Fruit fly (Drosophila melanogaster) whole organism, embryonic: ENCODE results near the gene synr.
A peak's percentile ranks its signal among the peaks of the same experiment; 100 is the strongest.

ENCODE experiments used
- CG10267 ChIP-seq: fragments of 200-800 bp; sonication (Bioruptor generic); optimal IDR thresholded peaks from 2 replicates; lab custom pipeline; 2018; ENCODE audit warnings: missing biosample characterization, mild to moderate bottlenecking, missing genetic modification characterization, moderate library complexity
- CG13624 ChIP-seq: fragments of 200-800 bp; sonication (Bioruptor generic); optimal IDR thresholded peaks from 2 replicates; lab custom pipeline; 2016; ENCODE audit warnings: missing biosample characterization, missing genetic modification characterization
- CG14014 ChIP-seq: fragments of 200-800 bp; sonication (Bioruptor generic); IDR thresholded peaks from 2 replicates; pipeline ENCODE4 v1.3.6; 2022; ENCODE audit warnings: missing biosample characterization, missing genetic modification characterization
- CG14710 ChIP-seq: fragments of 200-800 bp; sonication (Bioruptor generic); optimal IDR thresholded peaks from 3 replicates; lab custom pipeline; 2019; ENCODE audit warnings: missing biosample characterization, mild to moderate bottlenecking, missing genetic modification characterization, moderate library complexity
- CG15073 ChIP-seq: fragments of 200-800 bp; sonication (Bioruptor generic); optimal IDR thresholded peaks from 2 replicates; lab custom pipeline; 2016; ENCODE audit warnings: missing biosample characterization, missing genetic modification characterization
- CG15479 ChIP-seq: fragments of 200-800 bp; sonication (Bioruptor generic); optimal IDR thresholded peaks from 3 replicates; lab custom pipeline; 2019; ENCODE audit warnings: missing biosample characterization, mild to moderate bottlenecking, missing genetic modification characterization, moderate library complexity
- CG1603 ChIP-seq: fragments of 200-800 bp; sonication (Bioruptor generic); optimal IDR thresholded peaks from 2 replicates; lab custom pipeline; 2019; ENCODE audit warnings: missing biosample characterization, mild to moderate bottlenecking, missing genetic modification characterization, moderate library complexity
- CG16815 ChIP-seq: fragments of 200-800 bp; sonication (Bioruptor generic); optimal IDR thresholded peaks from 3 replicates; lab custom pipeline; 2017; ENCODE audit warnings: missing biosample characterization, mild to moderate bottlenecking, missing genetic modification characterization
- CG17186 ChIP-seq: fragments of 200-800 bp; sonication (Bioruptor generic); optimal IDR thresholded peaks from 3 replicates; lab custom pipeline; 2017; ENCODE audit warnings: missing biosample characterization, missing genetic modification reagents, missing genetic modification characterization
- CG17328 ChIP-seq: fragments of 200-800 bp; sonication (Bioruptor generic); IDR thresholded peaks from 2 replicates; pipeline ENCODE4 v1.3.6; 2022; ENCODE audit warnings: missing biosample characterization, missing genetic modification characterization
- CG17385 ChIP-seq: fragments of 200-800 bp; sonication (Bioruptor generic); optimal IDR thresholded peaks from 3 replicates; lab custom pipeline; 2018; ENCODE audit warnings: missing biosample characterization, mild to moderate bottlenecking, missing genetic modification characterization
- CG2712 ChIP-seq: fragments of 200-800 bp; optimal IDR thresholded peaks from 3 replicates; lab custom pipeline; 2019; ENCODE audit warnings: missing biosample characterization, mild to moderate bottlenecking, missing genetic modification characterization, moderate library complexity
- CG31441 ChIP-seq: fragments of 200-800 bp; sonication (Bioruptor generic); IDR thresholded peaks from 2 replicates; pipeline ENCODE4 v1.3.6; 2022; ENCODE audit warnings: missing biosample characterization, missing genetic modification characterization
- CG33213 ChIP-seq: fragments of 200-800 bp; sonication (Bioruptor generic); optimal IDR thresholded peaks from 3 replicates; lab custom pipeline; 2016; ENCODE audit warnings: missing biosample characterization, missing genetic modification characterization
- CG3726 ChIP-seq: fragments of 200-800 bp; sonication (Bioruptor generic); IDR thresholded peaks from 3 replicates; pipeline ENCODE4, ENCODE4 v1.3.6; 2022; ENCODE audit warnings: missing biosample characterization, missing genetic modification characterization
- CG6689 ChIP-seq: fragments of 200-800 bp; sonication (Bioruptor generic); IDR thresholded peaks from 2 replicates; pipeline ENCODE4 v1.3.6; 2022; ENCODE audit warnings: missing biosample characterization, missing genetic modification characterization
- CG7745 ChIP-seq: fragments of 200-800 bp; sonication (Bioruptor generic); optimal IDR thresholded peaks from 2 replicates; lab custom pipeline; 2018; ENCODE audit warnings: missing biosample characterization, mild to moderate bottlenecking, missing genetic modification characterization, moderate library complexity
- CG9437 ChIP-seq: fragments of 200-800 bp; sonication (Bioruptor generic); optimal IDR thresholded peaks from 2 replicates; lab custom pipeline; 2018; ENCODE audit warnings: missing biosample characterization, mild to moderate bottlenecking, missing genetic modification characterization
- CG9797 ChIP-seq: fragments of 200-800 bp; sonication (Bioruptor generic); optimal IDR thresholded peaks from 3 replicates; lab custom pipeline; 2018; ENCODE audit warnings: missing biosample characterization, mild to moderate bottlenecking, missing genetic modification characterization
- Dad ChIP-seq: fragments of 200-800 bp; sonication (Bioruptor generic); optimal IDR thresholded peaks from 3 replicates; lab custom pipeline; 2016; ENCODE audit warnings: missing biosample characterization, missing genetic modification characterization
- Dfd ChIP-seq, 2 experiments: fragments of >200 bp; optimal IDR thresholded peaks; 2 replicates each; lab custom pipeline; 2017; ENCODE audit warnings: missing biosample characterization in 2 of 2, missing genetic modification characterization in 2 of 2
- Doc3 ChIP-seq: fragments of 200-800 bp; sonication (Bioruptor generic); IDR thresholded peaks from 3 replicates; pipeline ENCODE4 v1.3.6; 2022; ENCODE audit warnings: missing biosample characterization, missing genetic modification characterization; ENCODE audit not compliant: partially characterized antibody
- E2f2 ChIP-seq: fragments of 200-800 bp; sonication (Bioruptor generic); IDR thresholded peaks from 2 replicates; pipeline ENCODE4 v1.3.6; 2022; ENCODE audit warnings: missing biosample characterization, missing genetic modification characterization
- Eip74EF ChIP-seq, 2 experiments: fragments of 200-800 bp in 1 of 2; fragments of >200 bp in 1 of 2; sonication (Bioruptor generic) in 1 of 2; optimal IDR thresholded peaks; 2 replicates each; lab custom pipeline; 2017 to 2019; ENCODE audit warnings: missing biosample characterization in 2 of 2, missing genetic modification characterization in 2 of 2, mild to moderate bottlenecking in 1 of 2, moderate library complexity in 1 of 2
- Ets65A ChIP-seq: fragments of 200-800 bp; sonication (Bioruptor generic); peaks from one replicate; lab custom pipeline; 2016; ENCODE audit warnings: missing biosample characterization, missing genetic modification characterization
- Hr39 ChIP-seq: fragments of >200 bp; optimal IDR thresholded peaks from 2 replicates; lab custom pipeline; 2017
- Myb ChIP-seq: fragments of 200-800 bp; sonication (Bioruptor generic); optimal IDR thresholded peaks from 2 replicates; lab custom pipeline; 2016; ENCODE audit warnings: missing biosample characterization, missing genetic modification characterization
- NFAT ChIP-seq: fragments of 200-800 bp; sonication (Bioruptor generic); IDR thresholded peaks from 2 replicates; pipeline ENCODE4 v1.3.6; 2022; ENCODE audit warnings: missing biosample characterization, missing genetic modification characterization
- Nf-YC ChIP-seq: fragments of 200-800 bp; optimal IDR thresholded peaks from 3 replicates; lab custom pipeline; 2019; ENCODE audit warnings: missing biosample characterization, mild to moderate bottlenecking, missing genetic modification characterization, moderate library complexity
- PHDP ChIP-seq: fragments of 200-800 bp; sonication (Bioruptor generic); optimal IDR thresholded peaks from 3 replicates; lab custom pipeline; 2018; ENCODE audit warnings: missing biosample characterization, mild to moderate bottlenecking, missing genetic modification characterization, moderate library complexity
- Pdp1 ChIP-seq, 2 experiments: fragments of 200-800 bp; sonication (Bioruptor generic); optimal IDR thresholded peaks; 3 replicates each; lab custom pipeline; 2016; ENCODE audit warnings: missing biosample characterization in 2 of 2, missing genetic modification characterization in 2 of 2, mild to moderate bottlenecking in 1 of 2, moderate library complexity in 1 of 2
- Rfx ChIP-seq: fragments of 200-800 bp; sonication (Bioruptor generic); IDR thresholded peaks from 2 replicates; pipeline ENCODE4 v1.3.6; 2022; ENCODE audit warnings: missing biosample characterization, missing genetic modification characterization
- Rx ChIP-seq: fragments of 200-800 bp; sonication (Bioruptor generic); IDR thresholded peaks from 2 replicates; pipeline ENCODE4 v1.3.6; 2022; ENCODE audit warnings: missing biosample characterization, missing genetic modification characterization
- bcd ChIP-seq: fragments of 200-800 bp; sonication (Bioruptor generic); optimal IDR thresholded peaks from 2 replicates; lab custom pipeline; 2017; ENCODE audit warnings: missing biosample characterization, mild to moderate bottlenecking, missing genetic modification characterization
- chm ChIP-seq: fragments of 200-800 bp; sonication (Bioruptor generic); IDR thresholded peaks from 2 replicates; pipeline ENCODE4 v1.3.6; 2022; ENCODE audit warnings: missing biosample characterization, missing genetic modification characterization
- dan ChIP-seq: fragments of 200-800 bp; sonication (Bioruptor generic); IDR thresholded peaks from 2 replicates; pipeline ENCODE4 v1.3.6; 2022; ENCODE audit warnings: missing biosample characterization, missing genetic modification characterization
- fu2 ChIP-seq: fragments of 200-800 bp; sonication (Bioruptor generic); optimal IDR thresholded peaks from 2 replicates; lab custom pipeline; 2016; ENCODE audit warnings: missing biosample characterization, missing genetic modification characterization
- lbe ChIP-seq: fragments of 200-800 bp; sonication (Bioruptor generic); optimal IDR thresholded peaks from 2 replicates; lab custom pipeline; 2016; ENCODE audit warnings: missing biosample characterization, mild to moderate bottlenecking, missing genetic modification characterization
- pan ChIP-seq, 4 experiments: fragments of >200 bp in 3 of 4; fragments of 200-800 bp in 1 of 4; sonication (Bioruptor generic) in 1 of 4; optimal IDR thresholded peaks in 3 of 4; IDR thresholded peaks in 1 of 4; 2 replicates each; pipeline versions ENCODE4 v1.3.6 to Lab custom; 2017 to 2022; ENCODE audit warnings: missing biosample characterization in 2 of 4, missing genetic modification characterization in 2 of 4, mixed read lengths in 1 of 4
- phol ChIP-seq: fragments of 200-800 bp; sonication (Bioruptor generic); optimal IDR thresholded peaks from 3 replicates; lab custom pipeline; 2018; ENCODE audit warnings: missing biosample characterization, mild to moderate bottlenecking, missing genetic modification characterization, moderate library complexity
- pum ChIP-seq: fragments of 200-800 bp; sonication (Bioruptor generic); optimal IDR thresholded peaks from 2 replicates; lab custom pipeline; 2016; ENCODE audit warnings: missing biosample characterization, missing genetic modification characterization
- ranshi ChIP-seq: fragments of 200-800 bp; sonication (Bioruptor generic); IDR thresholded peaks from 2 replicates; pipeline ENCODE4 v1.3.6; 2022; ENCODE audit warnings: missing biosample characterization, missing genetic modification characterization
- row ChIP-seq: fragments of 200-800 bp; sonication (Bioruptor generic); IDR thresholded peaks from 3 replicates; pipeline ENCODE4 v1.3.6; 2022; ENCODE audit warnings: missing biosample characterization, missing genetic modification characterization
- salm ChIP-seq: fragments of 200-800 bp; sonication (Bioruptor generic); optimal IDR thresholded peaks from 2 replicates; lab custom pipeline; 2018; ENCODE audit warnings: missing biosample characterization, mild to moderate bottlenecking, missing genetic modification characterization
- sens ChIP-seq: fragments of 200-800 bp; sonication (Bioruptor generic); peaks from one replicate; lab custom pipeline; 2016; ENCODE audit warnings: missing biosample characterization, missing genetic modification characterization
- stwl ChIP-seq: fragments of 200-800 bp; sonication (Bioruptor generic); optimal IDR thresholded peaks from 3 replicates; lab custom pipeline; 2018; ENCODE audit warnings: missing biosample characterization, mild to moderate bottlenecking, missing genetic modification characterization, moderate library complexity
- trem ChIP-seq: fragments of 200-800 bp; optimal IDR thresholded peaks from 3 replicates; lab custom pipeline; 2019; ENCODE audit warnings: missing biosample characterization, mild to moderate bottlenecking, missing genetic modification characterization, moderate library complexity
- unc-4 ChIP-seq: fragments of 200-800 bp; sonication (Bioruptor generic); IDR thresholded peaks from 2 replicates; pipeline ENCODE4 v1.3.6; 2022; ENCODE audit warnings: missing biosample characterization, missing genetic modification characterization; ENCODE audit not compliant: partially characterized antibody
- vvl ChIP-seq: fragments of 200-800 bp; sonication (Bioruptor generic); IDR thresholded peaks from 2 replicates; pipeline ENCODE4 v1.3.6; 2022; ENCODE audit warnings: missing biosample characterization, missing genetic modification characterization

The synr gene

DNA sequence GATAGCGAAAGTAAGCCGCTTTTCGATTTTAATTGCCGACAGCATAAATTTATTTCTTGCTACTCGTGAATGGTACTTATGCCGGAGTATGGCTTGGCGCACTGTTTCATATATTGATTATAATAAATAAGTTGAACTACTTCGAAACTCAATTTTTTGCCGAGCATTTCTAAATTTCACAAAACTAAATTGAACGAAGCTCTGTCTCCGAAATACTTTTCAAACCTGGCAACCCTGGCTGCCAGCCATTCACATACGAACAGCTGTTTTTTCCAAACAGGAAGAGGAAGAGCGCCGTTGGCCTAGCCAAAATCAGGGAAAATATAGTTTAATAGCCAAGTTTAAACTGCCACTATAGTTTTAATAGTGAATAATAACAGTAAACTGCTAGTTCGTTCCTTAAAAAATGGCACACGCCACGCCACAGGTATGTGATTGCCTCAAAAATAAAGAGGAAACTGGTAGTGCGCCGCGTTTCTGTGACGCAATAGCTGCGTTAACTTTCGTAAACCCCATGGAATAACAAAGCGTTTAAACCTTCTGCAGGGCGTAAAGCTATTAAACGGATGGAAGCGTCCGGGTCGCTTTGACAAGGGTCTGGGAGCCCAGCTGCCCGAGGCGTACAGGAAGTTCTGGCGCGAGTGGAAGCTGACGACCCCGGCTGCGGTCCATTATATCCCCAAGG lies 31.3 kb downstream of the synr start, which contains the start of gene mRpL28 (continued):
- TF ChIP-seq row (GFP tag; lab: Robert Waterston, UW) (peak; percentile 74), unc-4 (GFP tag; lab: Robert Waterston, UW) (peak; percentile 54), salm (no peak), PHDP (tag; lab: Kevin White, UChicago) (peak; percentile 18), CG33213 (GFP tag; lab: Kevin White, UChicago) (no peak), CG9797 (peak; percentile 21), CG6689 (GFP tag; lab: Robert Waterston, UW) (0 out of 2 replicates have a peak, but pooled peaks have one; percentile 4), Doc3 (GFP tag; lab: Robert Waterston, UW) (peak; percentile 21; the same call in 1 of the 3 replicates), stwl (peak; percentile 92), CG14710 (tag; lab: Kevin White, UChicago) (peak; percentile 31), chm (peak; percentile 20; the same call in 1 of the 2 replicates), CG15479 (GFP tag; lab: Kevin White, UChicago) (peak; percentile 7), CG9437 (GFP tag; lab: Kevin White, UChicago) (peak; percentile 28), CG17385 (peak; percentile 98), Pdp1 (GFP tag; optimal IDR thresholded peaks at IDR 0.05; lab: Kevin White, UChicago) (peak in 1 of 2 experiments; percentile 97), CG1603 (tag; lab: Kevin White, UChicago) (peak; percentile 42), CG10267 (peak; percentile 29), trem (tag; lab: Kevin White, UChicago) (peak; percentile 49), Rx (GFP tag; lab: Robert Waterston, UW) (no peak), Eip74EF (GFP tag; optimal IDR thresholded peaks at IDR 0.05; lab: Kevin White, UChicago) (peak in 1 of 2 experiments; percentile 38), sens (GFP tag; lab: Kevin White, UChicago) (peak; percentile 87), CG13624 (GFP tag; lab: Kevin White, UChicago) (peak; percentile 59), Dad (GFP tag; lab: Kevin White, UChicago) (no peak), CG2712 (tag; lab: Kevin White, UChicago) (peak; percentile 41), E2f2 (GFP tag; lab: Robert Waterston, UW) (0 out of 2 replicates have a peak, but pooled peaks have one; percentile 7), Nf-YC (peak; percentile 40), CG3726 (GFP tag; lab: Robert Waterston, UW) (no peak), Ets65A (GFP tag; lab: Kevin White, UChicago) (peak; percentile 14), lbe (peak; percentile 35)

DNA sequence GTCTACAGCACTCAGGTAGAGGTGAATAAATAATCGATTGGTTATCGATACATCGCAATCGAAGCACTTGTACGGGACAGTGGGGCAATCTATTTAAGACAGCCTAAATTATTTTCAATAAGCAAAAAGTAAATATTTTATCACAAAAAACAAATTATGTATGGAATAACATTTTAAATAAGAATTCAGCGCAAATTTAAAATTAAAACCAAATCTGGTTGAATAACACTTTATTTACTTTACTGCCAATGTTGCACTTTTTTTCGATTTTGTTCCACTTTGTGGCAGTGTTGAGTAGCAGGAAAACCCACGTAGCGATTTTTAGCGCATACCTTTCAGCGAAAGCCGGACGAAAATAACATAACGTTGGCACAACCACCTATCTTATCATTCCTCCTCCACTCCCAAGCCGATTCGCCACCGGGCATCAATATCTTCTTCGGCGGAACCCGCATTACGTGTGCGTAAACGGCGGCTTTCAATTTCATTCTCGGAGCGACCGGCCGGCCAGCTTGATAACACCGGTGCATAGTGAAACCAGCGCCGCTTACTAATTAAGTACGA lies 34.5 kb downstream of the synr start, which contains the start of the genes Gmd and CG3792:
TSS of gene Gmd (minus strand) at position 36 of the 564 bp plus-strand sequence.
TSS of gene CG3792 (plus strand) at position 325 of the 564 bp plus-strand sequence.
- TF ChIP-seq dan (GFP tag; lab: Robert Waterston, UW) (peak; percentile 85), vvl (GFP tag; lab: Robert Waterston, UW) (peak; percentile 98), ranshi (peak; percentile 97), Hr39 (no peak), bcd (GFP tag; lab: Kevin White, UChicago) (peak; percentile 94), Myb (GFP tag; lab: Kevin White, UChicago) (peak; percentile 77), phol (tag; lab: Kevin White, UChicago) (peak; percentile 96), CG17186 (GFP tag; lab: Kevin White, UChicago) (peak; percentile 63), CG17328 (peak; percentile 97), CG14014 (GFP tag; lab: Robert Waterston, UW) (peak; percentile 95), CG33213 (GFP tag; lab: Kevin White, UChicago) (peak; percentile 86), NFAT (GFP tag; lab: Robert Waterston, UW) (peak; percentile 94), Rfx (peak; percentile 97), CG31441 (GFP tag; lab: Robert Waterston, UW) (peak; percentile 97), fu2 (GFP tag; lab: Kevin White, UChicago) (peak; percentile 88), pan (optimal IDR thresholded peaks at IDR 0.05; lab: Kevin White, UChicago) (no peak), pan (GFP tag; optimal IDR thresholded peaks at IDR 0.05 in 1 of 2, IDR thresholded peaks at IDR 0.05 in 1 of 2) (peak in 1 of 2 experiments; percentile 96), CG16815 (peak; percentile 93), CG15073 (GFP tag; lab: Kevin White, UChicago) (peak; percentile 58), CG7745 (tag; lab: Kevin White, UChicago) (no peak), Dfd (GFP tag; optimal IDR thresholded peaks at IDR 0.05; lab: Kevin White, UChicago) (no peak), Doc3 (GFP tag; lab: Robert Waterston, UW) (peak; percentile 88), pum (GFP tag; lab: Kevin White, UChicago) (peak; percentile 94)
